Fruit fly (Drosophila melanogaster) whole organism, prepupa: ENCODE measurements around the gene mus301.

ENCODE experiments used
- CG6163 ChIP-seq: fragments of 200-800 bp; sonication (Bioruptor generic); IDR thresholded peaks from 3 replicates; pipeline ENCODE4 v1.3.6; 2022; ENCODE audit warnings: missing biosample characterization, missing genetic modification characterization
- CG6854 ChIP-seq: fragments of 200-800 bp; sonication (Bioruptor generic); optimal IDR thresholded peaks from 2 replicates; lab custom pipeline; 2017; ENCODE audit warnings: missing biosample characterization, mild to moderate bottlenecking, missing genetic modification characterization
- Hr38 ChIP-seq: sonication (Bioruptor generic); optimal IDR thresholded peaks from 2 replicates; lab custom pipeline; 2016; ENCODE audit warnings: missing biosample characterization, missing genetic modification characterization
- Smox ChIP-seq: fragments of 200-800 bp; sonication (Bioruptor generic); optimal IDR thresholded peaks from 3 replicates; lab custom pipeline; 2016; ENCODE audit warnings: missing biosample characterization, missing genetic modification characterization
- topi ChIP-seq: fragments of 200-800 bp; sonication (Bioruptor generic); optimal IDR thresholded peaks from 3 replicates; lab custom pipeline; 2016; ENCODE audit warnings: missing biosample characterization, missing genetic modification characterization

DNA sequence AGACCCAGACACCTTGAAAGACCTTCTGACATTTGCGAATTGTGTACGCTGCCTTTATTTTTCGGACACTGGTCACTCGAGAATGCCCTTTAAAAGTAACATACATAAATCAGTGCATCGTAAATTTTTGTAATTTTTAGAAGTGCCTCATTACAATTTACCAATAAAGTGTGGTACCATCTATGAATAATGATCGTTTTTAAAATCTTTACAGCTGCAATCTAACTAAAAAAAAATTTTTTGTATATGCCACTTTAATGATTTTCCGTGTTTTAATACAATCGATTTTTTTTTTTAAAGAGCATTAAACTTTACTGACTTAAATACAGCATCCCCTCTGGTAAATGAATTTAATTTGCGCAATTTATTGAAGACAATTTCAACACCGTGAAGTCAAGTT is 19.5 kb downstream of the mus301 start:
- TF ChIP-seq CG6163 (GFP tag; lab: Robert Waterston, UW) = peak; percentile 48; the same call in 1 of the 3 replicates
- TF ChIP-seq Smox = peak; percentile 59
- no peak for TF ChIP-seq CG6854
- TF ChIP-seq Hr38 = no peak
- peak; percentile 72 for TF ChIP-seq topi (GFP tag; lab: Kevin White, UChicago)
